Worm (Caenorhabditis elegans) whole organism, L4 larva: ENCODE measurements around the gene C34F11.1.

ENCODE experiments used
- F26F4.8 ChIP-seq: fragments of 200-800 bp; sonication (Bioruptor generic); conservative IDR thresholded peaks from 2 replicates; pipeline ENCODE4 v1.3.6; 2022; ENCODE audit warnings: missing genetic modification characterization, missing compliant biosample characterization
- F37D6.2 ChIP-seq: sonication (generic microtip); optimal IDR thresholded peaks from 2 replicates; lab custom pipeline; 2016; ENCODE audit warnings: mild to moderate bottlenecking, missing genetic modification characterization, missing compliant biosample characterization
- F49E8.2 ChIP-seq: sonication (generic microtip); optimal IDR thresholded peaks from 2 replicates; lab custom pipeline; 2016; ENCODE audit warnings: missing compliant biosample characterization, mild to moderate bottlenecking, missing genetic modification characterization, borderline replicate concordance
- R02D3.7 ChIP-seq: fragments of 150-350 bp; sonication (generic microtip); optimal IDR thresholded peaks from 3 replicates; lab custom pipeline; 2014; ENCODE audit warnings: missing biosample characterization, missing genetic modification characterization
- T26A8.4 ChIP-seq: fragments of 200-800 bp; sonication (Bioruptor generic); IDR thresholded peaks from 2 replicates; pipeline ENCODE4 v1.3.6; 2022; ENCODE audit warnings: missing genetic modification characterization, missing compliant biosample characterization
- aha-1 ChIP-seq: fragments of 150-350 bp; peaks from one replicate; lab custom pipeline; 2014; ENCODE audit warnings: missing biosample characterization, missing genetic modification characterization
- aly-2 ChIP-seq: sonication (generic microtip); optimal IDR thresholded peaks from 2 replicates; lab custom pipeline; 2018; ENCODE audit warnings: missing biosample characterization, missing genetic modification characterization
- ama-1 ChIP-seq: fragments of 150-350 bp; optimal IDR thresholded peaks from 2 replicates; lab custom pipeline; 2014; ENCODE audit warnings: inconsistent platforms, mixed read lengths
- arid-1 ChIP-seq: fragments of 200-800 bp; sonication (Bioruptor generic); conservative IDR thresholded peaks from 2 replicates; pipeline ENCODE4 v1.3.6; 2022; ENCODE audit warnings: missing genetic modification reagents, missing genetic modification characterization, missing compliant biosample characterization
- ceh-62 ChIP-seq: sonication (generic microtip); optimal IDR thresholded peaks from 2 replicates; lab custom pipeline; 2017; ENCODE audit warnings: missing biosample characterization, missing genetic modification characterization
- ces-1 ChIP-seq: fragments of 150-350 bp; sonication (generic microtip); optimal IDR thresholded peaks from 4 replicates; lab custom pipeline; 2014; ENCODE audit warnings: missing biosample characterization, missing genetic modification reagents, missing genetic modification characterization
- cey-2 ChIP-seq: sonication (generic microtip); optimal IDR thresholded peaks from 3 replicates; lab custom pipeline; 2017; ENCODE audit warnings: missing genetic modification characterization, mild to moderate bottlenecking, missing compliant biosample characterization, antibody characterized with exemption, borderline replicate concordance; ENCODE audit not compliant: insufficient read depth
- daf-12 ChIP-seq: fragments of 150-350 bp; optimal IDR thresholded peaks from 2 replicates; lab custom pipeline; 2014; ENCODE audit warnings: missing biosample characterization, missing genetic modification reagents, missing genetic modification characterization
- daf-16 ChIP-seq, 3 experiments: sonication (generic microtip); optimal IDR thresholded peaks; 2 replicates each; lab custom pipeline; 2016 to 2017; ENCODE audit warnings: missing genetic modification characterization in 3 of 3, missing genetic modification reagents in 3 of 3, mild to moderate bottlenecking in 2 of 3, missing compliant biosample characterization in 2 of 3, missing biosample characterization in 1 of 3, moderate library complexity in 1 of 3
- dmd-6 ChIP-seq: fragments of 200-800 bp; sonication (Bioruptor generic); IDR thresholded peaks from 2 replicates; pipeline ENCODE4 v1.3.6; 2022; ENCODE audit warnings: missing genetic modification reagents, missing genetic modification characterization, missing compliant biosample characterization
- dmd-8 ChIP-seq: fragments of 200-800 bp; sonication (Bioruptor generic); IDR thresholded peaks from 2 replicates; pipeline ENCODE4 v1.3.6; 2022; ENCODE audit warnings: missing genetic modification characterization, missing compliant biosample characterization
- dmd-9 ChIP-seq: fragments of 200-800 bp; sonication (Bioruptor generic); IDR thresholded peaks from 2 replicates; pipeline ENCODE4 v1.3.6; 2022; ENCODE audit warnings: missing genetic modification reagents, missing genetic modification characterization, missing compliant biosample characterization
- dve-1 ChIP-seq: sonication (generic microtip); optimal IDR thresholded peaks from 2 replicates; lab custom pipeline; 2017; ENCODE audit warnings: antibody characterized with exemption, mild to moderate bottlenecking, missing genetic modification characterization, missing compliant biosample characterization; ENCODE audit not compliant: insufficient read depth
- hif-1 ChIP-seq, 2 experiments: sonication (generic microtip); optimal IDR thresholded peaks; 2 replicates each; lab custom pipeline; 2016 to 2017; ENCODE audit warnings: missing compliant biosample characterization in 2 of 2, missing genetic modification characterization in 2 of 2, missing genetic modification reagents in 2 of 2, missing genotype in 2 of 2, mild to moderate bottlenecking in 1 of 2
- hlh-11 ChIP-seq: fragments of 200-800 bp; sonication (Bioruptor generic); optimal IDR thresholded peaks from 2 replicates; lab custom pipeline; 2018; ENCODE audit warnings: mild to moderate bottlenecking, missing genetic modification characterization, missing compliant biosample characterization
- hlh-30 ChIP-seq: sonication (generic microtip); optimal IDR thresholded peaks from 2 replicates; lab custom pipeline; 2017; ENCODE audit warnings: antibody characterized with exemption, mild to moderate bottlenecking, missing genetic modification characterization, missing compliant biosample characterization; ENCODE audit not compliant: insufficient read depth
- lim-7 ChIP-seq: fragments of 200-800 bp; sonication (Bioruptor generic); IDR thresholded peaks from 2 replicates; pipeline ENCODE4 v1.3.6; 2022; ENCODE audit warnings: missing genetic modification characterization, missing compliant biosample characterization
- lin-38 ChIP-seq: fragments of 200-800 bp; sonication (Bioruptor generic); IDR thresholded peaks from 2 replicates; pipeline ENCODE4 v1.3.6; 2022; ENCODE audit warnings: missing genetic modification reagents, missing genetic modification characterization, missing compliant biosample characterization
- lsy-2 ChIP-seq, 2 experiments: fragments of 150-350 bp in 1 of 2; sonication (generic microtip) in 1 of 2; optimal IDR thresholded peaks; 2 replicates each; lab custom pipeline; 2014 to 2017; ENCODE audit warnings: missing biosample characterization in 2 of 2, missing genetic modification characterization in 2 of 2
- madf-5 ChIP-seq, 2 experiments: fragments of 200-800 bp; sonication (Bioruptor generic); IDR thresholded peaks; 2 replicates each; pipeline ENCODE4 v1.3.6; 2022; ENCODE audit warnings: missing compliant biosample characterization in 2 of 2, missing genetic modification characterization in 2 of 2
- madf-9 ChIP-seq: fragments of 200-800 bp; sonication (Bioruptor generic); conservative IDR thresholded peaks from 2 replicates; pipeline ENCODE4 v1.3.6; 2022; ENCODE audit warnings: missing genetic modification reagents, missing genetic modification characterization, missing compliant biosample characterization
- mdl-1 ChIP-seq, 2 experiments: fragments of 150-350 bp in 1 of 2; sonication (generic microtip) in 1 of 2; optimal IDR thresholded peaks; 2 replicates each; lab custom pipeline; 2014 to 2017; ENCODE audit warnings: missing biosample characterization in 2 of 2, missing genetic modification characterization in 2 of 2
- nhr-102 ChIP-seq: sonication (generic microtip); optimal IDR thresholded peaks from 2 replicates; lab custom pipeline; 2016; ENCODE audit warnings: mild to moderate bottlenecking, missing genetic modification characterization, moderate library complexity, missing compliant biosample characterization
- nhr-237 ChIP-seq: sonication (generic microtip); optimal IDR thresholded peaks from 2 replicates; lab custom pipeline; 2017; ENCODE audit warnings: missing biosample characterization, missing genetic modification characterization
- nhr-25 ChIP-seq: sonication (generic microtip); optimal IDR thresholded peaks from 2 replicates; lab custom pipeline; 2017; ENCODE audit warnings: missing genetic modification characterization, mild to moderate bottlenecking, missing compliant biosample characterization, antibody characterized with exemption, moderate library complexity, borderline replicate concordance; ENCODE audit not compliant: insufficient read depth
- nhr-28 ChIP-seq: fragments of 150-350 bp; optimal IDR thresholded peaks from 2 replicates; lab custom pipeline; 2014; ENCODE audit warnings: missing biosample characterization, missing genetic modification characterization
- nhr-41 ChIP-seq: fragments of 200-800 bp; sonication (Bioruptor generic); IDR thresholded peaks from 2 replicates; pipeline ENCODE4 v1.3.6; 2022; ENCODE audit warnings: missing genetic modification reagents, missing genetic modification characterization, missing compliant biosample characterization
- nhr-77 ChIP-seq: fragments of 150-350 bp; optimal IDR thresholded peaks from 2 replicates; lab custom pipeline; 2014; ENCODE audit warnings: missing biosample characterization, missing genetic modification characterization
- php-3 ChIP-seq: fragments of 200-800 bp; sonication (Bioruptor generic); IDR thresholded peaks from 2 replicates; pipeline ENCODE4 v1.3.6; 2022; ENCODE audit warnings: missing genetic modification reagents, missing genetic modification characterization, missing compliant biosample characterization
- pqm-1 ChIP-seq: sonication (generic microtip); optimal IDR thresholded peaks from 2 replicates; lab custom pipeline; 2017; ENCODE audit warnings: missing biosample characterization, missing genetic modification characterization
- spr-1 ChIP-seq: sonication (generic microtip); optimal IDR thresholded peaks from 2 replicates; lab custom pipeline; 2016; ENCODE audit warnings: mild to moderate bottlenecking, missing genetic modification characterization, missing compliant biosample characterization
- unc-62 ChIP-seq, 3 experiments: fragments of 150-350 bp in 1 of 3; sonication (generic microtip); optimal IDR thresholded peaks in 2 of 3; peaks in 1 of 3; 1 replicate in 1 of 3; 2 replicates in 2 of 3; lab custom pipeline; 2014 to 2017; ENCODE audit warnings: missing biosample characterization in 3 of 3, missing genetic modification characterization in 3 of 3, missing genetic modification reagents in 3 of 3, missing genotype in 1 of 3
- vab-7 ChIP-seq: fragments of 200-800 bp; sonication (Bioruptor generic); IDR thresholded peaks from 2 replicates; pipeline ENCODE4 v1.3.6; 2022; ENCODE audit warnings: missing genetic modification reagents, missing genetic modification characterization, missing compliant biosample characterization
- zip-11 ChIP-seq: fragments of 200-800 bp; sonication (Bioruptor generic); IDR thresholded peaks from 2 replicates; pipeline ENCODE4 v1.3.6; 2022; ENCODE audit warnings: missing genetic modification characterization, missing compliant biosample characterization

Gene C34F11.1

DNA sequence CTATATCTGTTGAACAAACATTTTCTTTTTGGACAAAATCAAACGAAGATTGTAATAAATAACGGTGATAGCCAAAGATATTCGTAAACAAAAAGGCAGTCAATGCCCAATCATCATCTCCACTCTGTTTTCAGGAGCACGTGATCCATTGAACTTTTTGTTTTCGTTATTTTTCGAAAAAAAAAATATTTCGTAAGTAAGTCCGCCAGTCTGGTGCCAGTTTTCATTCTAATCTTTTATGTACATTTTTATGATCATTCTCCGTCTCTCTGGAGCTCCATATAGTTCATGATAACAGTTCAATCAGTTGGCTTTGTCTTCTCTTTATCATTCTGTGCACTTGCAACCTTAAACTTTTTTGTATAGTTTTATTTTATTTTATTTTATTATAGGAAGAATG, 9.8 kb upstream of the C34F11.1 start, which contains the start of gene ampd-1:
TSS of gene ampd-1 (plus strand) at position 393 of the 400 bp plus-strand sequence.
- TF ChIP-seq zip-11 (GFP tag; lab: Robert Waterston, UW): no peak
- TF ChIP-seq nhr-28: peak; percentile 16
- no peak for TF ChIP-seq T26A8.4 (GFP tag; lab: Robert Waterston, UW)
- peak; percentile 67 for TF ChIP-seq hlh-11 (tag; lab: Kevin White, UChicago)
- peak; percentile 44; the same call in 1 of the 2 replicates for TF ChIP-seq dmd-6 (GFP tag; lab: Robert Waterston, UW)
- TF ChIP-seq nhr-102 (tag; lab: Kevin White, UChicago): peak; percentile 24
- peak; percentile 87 for TF ChIP-seq php-3 (GFP tag; lab: Robert Waterston, UW)
- no peak for TF ChIP-seq madf-5 (GFP tag; IDR thresholded peaks at IDR 0.05; lab: Robert Waterston, UW)
- TF ChIP-seq F37D6.2: no peak
- peak; percentile 58 for TF ChIP-seq hlh-30 (tag; lab: Kevin White, UChicago)
- no peak for TF ChIP-seq F26F4.8 (GFP tag; lab: Robert Waterston, UW)
- TF ChIP-seq pqm-1 (tag; lab: Kevin White, UChicago): peak; percentile 66
- no peak for TF ChIP-seq spr-1
- TF ChIP-seq lsy-2 (tag; optimal IDR thresholded peaks at IDR 0.05; lab: Kevin White, UChicago): peak in 1 of 2 experiments; percentile 12
- TF ChIP-seq aly-2 (tag; lab: Kevin White, UChicago): no peak
- TF ChIP-seq hif-1 (tag; optimal IDR thresholded peaks at IDR 0.05; lab: Kevin White, UChicago): peak in 1 of 2 experiments; percentile 10
- no peak for TF ChIP-seq ceh-62 (tag; lab: Kevin White, UChicago)
- TF ChIP-seq ama-1: no peak
- TF ChIP-seq daf-16 (GFP tag; optimal IDR thresholded peaks at IDR 0.05; lab: Kevin White, UChicago): peak in 1 of 2 experiments; percentile 60
- peak; percentile 96 for TF ChIP-seq daf-16 (tag; optimal IDR thresholded peaks at IDR 0.05; lab: Kevin White, UChicago)
- peak; percentile 88 for TF ChIP-seq dve-1 (tag; lab: Kevin White, UChicago)
- TF ChIP-seq lin-38 (GFP tag; lab: Robert Waterston, UW): no peak
- no peak for TF ChIP-seq madf-9 (GFP tag; lab: Robert Waterston, UW)

DNA sequence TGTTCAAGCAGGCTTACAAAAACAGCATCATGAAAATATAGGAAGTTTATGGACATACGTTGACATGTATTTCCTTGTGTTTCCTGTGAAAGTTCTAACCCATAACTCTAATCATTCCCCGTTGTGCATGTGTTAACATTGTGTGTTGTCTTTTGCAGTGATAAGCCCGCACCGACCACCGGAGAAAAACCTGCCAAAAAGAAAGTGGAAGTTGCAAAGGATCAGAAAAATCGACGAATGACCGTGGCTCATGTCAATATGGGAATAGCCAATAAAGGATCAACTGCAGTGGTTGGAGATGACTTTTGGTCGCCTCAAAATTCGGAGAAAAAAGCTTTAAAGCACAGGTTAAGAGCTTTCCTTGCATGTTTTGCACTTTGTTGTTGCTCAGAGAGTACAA, 7.5 kb upstream of the C34F11.1 start:
- TF ChIP-seq daf-16 (GFP tag; optimal IDR thresholded peaks at IDR 0.05; lab: Kevin White, UChicago) (no peak), daf-16 (tag; optimal IDR thresholded peaks at IDR 0.05; lab: Kevin White, UChicago) (peak; percentile 16), aha-1 (tag; lab: Kevin White, UChicago) (peak; percentile 82), nhr-28 (peak; percentile 7), cey-2 (tag; lab: Kevin White, UChicago) (no peak)
- TF ChIP-seq, all 104 proteins: peak for 3

DNA sequence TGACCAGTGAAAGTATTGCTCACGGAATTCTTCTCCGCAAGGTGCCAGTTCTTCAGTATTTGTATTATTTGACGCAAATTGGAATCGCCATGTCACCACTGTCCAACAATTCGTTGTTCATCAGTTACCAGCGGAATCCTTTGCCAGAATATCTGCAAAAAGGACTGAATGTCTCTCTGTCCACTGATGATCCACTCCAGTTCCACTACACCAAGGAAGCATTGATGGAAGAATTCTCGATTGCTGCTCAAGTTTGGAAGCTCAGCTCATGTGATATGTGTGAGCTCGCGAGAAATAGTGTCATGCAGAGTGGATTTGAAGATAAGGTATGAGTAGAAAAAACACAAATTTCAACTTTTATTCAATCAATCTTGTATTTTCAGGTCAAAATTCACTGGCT, 3.7 kb upstream of the C34F11.1 start:
- peak in 1 of 2 experiments; percentile 86 for TF ChIP-seq unc-62 (GFP tag; optimal IDR thresholded peaks at IDR 0.05 in 1 of 2; lab: Kevin White, UChicago)
- TF ChIP-seq unc-62 (tag; optimal IDR thresholded peaks at IDR 0.05; lab: Kevin White, UChicago): no peak
- TF ChIP-seq madf-9 (GFP tag; lab: Robert Waterston, UW): no peak
- TF ChIP-seq nhr-237 (tag; lab: Kevin White, UChicago): no peak
- TF ChIP-seq, all 104 proteins: peak for 1

DNA sequence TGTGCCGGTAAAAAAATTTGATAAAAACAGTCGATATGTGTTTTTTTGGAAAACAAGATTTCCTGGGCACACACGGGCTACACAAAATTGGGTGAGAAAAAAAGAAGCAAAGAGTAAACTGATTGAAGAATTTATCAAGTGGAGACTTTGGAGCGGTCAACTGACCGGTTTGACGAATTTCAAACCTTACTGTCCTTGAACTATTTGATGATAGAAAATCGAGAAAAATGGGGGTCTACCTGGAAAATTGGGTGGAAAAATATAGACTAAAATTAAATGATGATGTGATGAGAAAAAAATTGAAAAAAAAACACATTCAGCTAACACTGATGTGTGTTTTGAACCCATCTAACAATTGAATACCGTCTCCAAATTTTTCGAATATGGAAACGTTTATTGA, 1.9 kb upstream of the C34F11.1 start, which contains the start of gene C34F11.8:
TSS of gene C34F11.8 (minus strand) at position 135 of the 400 bp plus-strand sequence.
- TF ChIP-seq dmd-9 (GFP tag; lab: Robert Waterston, UW) (no peak), nhr-41 (GFP tag; lab: Robert Waterston, UW) (no peak), nhr-25 (tag; lab: Kevin White, UChicago) (no peak), F49E8.2 (no peak), mdl-1 (tag; optimal IDR thresholded peaks at IDR 0.05; lab: Kevin White, UChicago) (no peak), arid-1 (GFP tag; lab: Robert Waterston, UW) (no peak), hif-1 (tag; optimal IDR thresholded peaks at IDR 0.05; lab: Kevin White, UChicago) (no peak), daf-12 (no peak), nhr-237 (tag; lab: Kevin White, UChicago) (no peak), madf-5 (GFP tag; IDR thresholded peaks at IDR 0.05; lab: Robert Waterston, UW) (no peak), vab-7 (GFP tag; lab: Robert Waterston, UW) (no peak), nhr-28 (peak; percentile 64), ces-1 (GFP tag; lab: Kevin White, UChicago) (no peak), R02D3.7 (tag; lab: Kevin White, UChicago) (no peak), pqm-1 (tag; lab: Kevin White, UChicago) (no peak), nhr-77 (tag; lab: Kevin White, UChicago) (no peak), zip-11 (GFP tag; lab: Robert Waterston, UW) (no peak), F26F4.8 (GFP tag; lab: Robert Waterston, UW) (no peak), aha-1 (tag; lab: Kevin White, UChicago) (peak; percentile 27), lim-7 (GFP tag; lab: Robert Waterston, UW) (no peak), dmd-8 (GFP tag; lab: Robert Waterston, UW) (no peak), unc-62 (GFP tag; optimal IDR thresholded peaks at IDR 0.05 in 1 of 2; lab: Kevin White, UChicago) (peak in 1 of 2 experiments; percentile 95), unc-62 (tag; optimal IDR thresholded peaks at IDR 0.05; lab: Kevin White, UChicago) (no peak)
